Worm (Caenorhabditis elegans): Measurements from ENCODE around the gene frpr-5.

- TF ChIP-seq mdl-1 (tag; optimal IDR thresholded peaks at IDR 0.05), result no peak
- TF ChIP-seq zag-1 (tag; optimal IDR thresholded peaks at IDR 0.05), result no peak
- no peak for TF ChIP-seq snpc-4 (tag; optimal IDR thresholded peaks at IDR 0.05)
- no peak for TF ChIP-seq lin-35 (GFP tag; optimal IDR thresholded peaks at IDR 0.05)
- no peak for TF ChIP-seq nhr-11 (tag; optimal IDR thresholded peaks at IDR 0.05)
- no peak for TF ChIP-seq grh-1 (GFP tag; IDR thresholded peaks at IDR 0.05)
- TF ChIP-seq C16A3.4 (tag; optimal IDR thresholded peaks at IDR 0.05), result no peak
- TF ChIP-seq lsy-2 (tag; optimal IDR thresholded peaks at IDR 0.05), result no peak
- no peak for TF ChIP-seq ama-1 (optimal IDR thresholded peaks at IDR 0.05)
Observed at ce11 chrV:13584484-13584883, 48.6 kb upstream of the frpr-5 start, which contains the start of gene F53F4.1.
